Fruit fly (Drosophila melanogaster): ENCODE data around the gene bor.
A peak's percentile ranks its signal among the peaks of the same experiment; 100 is the strongest.

The bor gene

DNA sequence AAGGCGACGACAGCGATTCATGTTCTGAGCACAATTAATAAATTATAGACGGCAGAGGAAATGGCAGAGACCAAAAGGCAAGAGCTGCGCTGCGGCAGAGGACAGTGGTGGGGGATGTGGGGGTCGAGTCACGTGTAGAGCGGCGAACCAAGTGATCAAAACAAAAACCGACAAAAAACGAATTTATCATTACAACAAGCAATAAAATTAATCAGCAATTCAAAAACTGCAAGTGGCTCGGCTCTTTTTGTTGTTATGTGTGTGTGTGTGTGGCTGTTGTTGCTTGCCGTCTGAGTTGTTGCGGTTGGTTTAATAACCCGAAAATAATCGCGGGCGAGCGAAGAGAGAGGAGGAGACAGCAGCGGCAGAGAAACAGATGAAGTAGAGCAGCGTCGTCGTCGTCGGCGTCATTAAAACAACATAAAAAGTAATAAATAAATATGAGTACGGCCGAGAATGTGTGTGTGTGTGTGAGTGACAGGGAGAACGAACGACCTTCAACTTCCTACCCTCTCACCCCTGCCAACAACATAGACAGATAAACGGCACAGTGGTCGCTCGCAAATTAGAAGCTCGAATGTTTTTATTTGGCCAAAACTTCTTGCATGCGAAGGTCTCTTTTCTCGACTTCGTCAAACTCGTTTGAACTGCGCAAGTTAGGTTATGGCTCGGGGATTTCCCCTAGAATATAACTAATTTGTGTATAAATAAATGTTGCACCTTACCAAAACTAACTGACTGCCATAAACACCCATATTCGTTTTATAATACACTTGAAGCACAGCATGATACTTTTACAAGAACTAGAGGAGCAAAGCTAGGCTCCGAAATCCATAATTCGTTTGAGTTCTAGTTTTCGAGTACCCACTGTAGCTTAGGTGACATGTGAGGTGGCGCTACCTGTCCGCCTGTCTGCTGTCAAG, 32.3 kb downstream of the bor start:
- no peak for TF ChIP-seq ttk (optimal IDR thresholded peaks at IDR 0.05)
- TF ChIP-seq psq (optimal IDR thresholded peaks at IDR 0.05) = peak; percentile 81
- no peak for TF ChIP-seq Myc (optimal IDR thresholded peaks at IDR 0.05)

DNA sequence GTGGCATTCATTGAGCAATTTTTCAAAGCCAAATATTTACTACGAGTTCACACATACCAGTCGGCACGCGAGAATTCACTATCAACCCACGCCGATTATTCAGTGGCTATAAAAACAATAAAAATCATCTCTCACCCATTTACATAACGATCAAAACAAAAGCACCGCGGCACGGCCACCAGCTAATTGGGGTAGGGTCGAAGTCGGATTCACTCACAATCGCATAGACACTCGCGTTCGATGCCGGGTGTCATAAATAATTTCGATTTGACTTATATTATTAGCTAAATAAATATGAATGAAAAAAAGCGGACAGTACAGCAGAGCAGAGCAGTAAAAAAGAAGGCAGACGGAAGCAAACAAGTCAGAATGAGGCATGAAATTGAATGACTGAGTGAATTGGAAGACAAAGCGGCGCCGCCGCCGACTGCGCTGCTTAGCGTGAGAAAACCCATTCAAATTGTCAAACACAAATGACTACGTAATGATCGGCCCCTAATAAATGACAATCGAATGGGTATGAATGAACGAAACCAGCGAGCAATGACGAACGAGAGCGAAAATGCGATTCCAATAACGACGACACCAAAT, 33.7 kb downstream of the bor start:
- TF ChIP-seq insv (optimal IDR thresholded peaks at IDR 0.05) (no peak), ttk (optimal IDR thresholded peaks at IDR 0.05) (no peak), psq (optimal IDR thresholded peaks at IDR 0.05) (no peak), Sin3A (optimal IDR thresholded peaks at IDR 0.05) (no peak), Myc (optimal IDR thresholded peaks at IDR 0.05) (no peak), h (optimal IDR thresholded peaks at IDR 0.05) (no peak)

DNA sequence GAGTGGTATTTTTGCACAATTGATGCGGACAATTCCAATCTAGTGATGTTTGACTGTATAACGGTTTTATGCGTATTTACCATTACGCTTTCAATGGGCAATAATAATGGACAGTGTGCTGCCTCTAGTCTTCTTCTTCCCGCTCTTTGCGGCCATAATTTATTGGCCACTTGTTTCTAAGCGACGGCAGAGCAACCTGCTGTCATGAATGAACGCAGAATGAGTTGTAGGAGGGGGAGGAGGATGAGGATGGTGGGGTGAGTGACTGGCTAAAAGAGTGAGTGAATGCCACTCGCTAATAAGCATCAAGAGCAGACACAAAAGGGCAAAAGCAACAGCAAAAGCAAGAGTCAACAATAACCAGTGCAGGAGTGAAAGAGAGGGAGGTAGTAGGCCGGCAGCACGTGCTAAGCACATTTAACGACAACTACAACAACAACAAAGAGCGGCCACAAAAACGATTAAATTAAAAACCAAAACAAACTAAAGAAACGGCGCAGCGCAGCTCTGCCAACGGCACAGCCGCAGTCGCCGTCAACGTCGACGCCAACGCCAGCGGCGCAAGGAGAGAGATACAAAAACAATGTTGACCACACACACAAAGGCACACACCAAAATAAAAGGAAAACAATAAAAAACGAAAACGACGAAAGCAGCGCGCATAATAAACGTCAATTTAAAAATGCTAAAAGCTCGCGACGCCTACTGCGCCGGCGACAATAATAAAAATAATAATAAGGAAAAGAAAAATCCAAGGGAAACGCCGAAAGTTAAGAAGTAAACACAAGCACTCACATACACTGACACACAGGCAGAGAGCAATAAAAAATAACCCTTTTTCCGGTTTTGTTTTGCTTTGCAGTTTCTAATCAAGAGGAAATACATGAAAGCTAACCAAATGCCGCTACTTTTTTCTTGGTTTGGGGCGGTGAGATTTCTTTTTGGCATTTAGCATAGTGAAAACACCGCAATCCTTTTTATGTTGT, 34.9 kb downstream of the bor start:
- TF ChIP-seq h (optimal IDR thresholded peaks at IDR 0.05) (no peak), Sin3A (optimal IDR thresholded peaks at IDR 0.05) (no peak), ttk (optimal IDR thresholded peaks at IDR 0.05) (no peak), insv (optimal IDR thresholded peaks at IDR 0.05) (no peak), psq (optimal IDR thresholded peaks at IDR 0.05) (no peak), Myc (optimal IDR thresholded peaks at IDR 0.05) (no peak)

dm6 chr3R:16227074-16227473, 36.8 kb downstream of the bor start:
- TF ChIP-seq ttk (optimal IDR thresholded peaks at IDR 0.05) (no peak), Myc (optimal IDR thresholded peaks at IDR 0.05) (no peak), Sin3A (optimal IDR thresholded peaks at IDR 0.05) (no peak), psq (optimal IDR thresholded peaks at IDR 0.05) (no peak), insv (optimal IDR thresholded peaks at IDR 0.05) (no peak), h (optimal IDR thresholded peaks at IDR 0.05) (no peak)

DNA sequence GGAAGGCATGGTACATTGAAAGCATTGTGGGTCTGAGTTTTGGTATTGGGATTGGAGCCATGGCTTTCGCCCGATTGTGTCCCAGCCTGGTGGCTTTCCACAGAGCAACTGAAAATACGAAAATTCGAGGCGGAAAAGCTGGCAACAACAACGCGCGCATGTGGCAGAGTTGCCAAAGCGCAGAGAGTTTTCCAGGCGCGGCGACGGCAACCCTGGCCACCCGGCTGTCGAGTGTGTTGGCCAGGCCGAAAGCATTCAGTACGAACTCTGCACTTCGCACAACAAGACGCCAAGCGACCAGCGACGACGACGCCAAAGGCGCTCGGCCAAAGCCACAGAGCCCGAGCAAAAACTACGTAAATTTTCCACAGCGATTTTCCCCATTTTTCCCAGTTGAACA, 38.2 kb downstream of the bor start:
- TF ChIP-seq Sin3A (optimal IDR thresholded peaks at IDR 0.05) (no peak), ttk (optimal IDR thresholded peaks at IDR 0.05) (no peak), psq (optimal IDR thresholded peaks at IDR 0.05) (no peak), insv (optimal IDR thresholded peaks at IDR 0.05) (no peak)

DNA sequence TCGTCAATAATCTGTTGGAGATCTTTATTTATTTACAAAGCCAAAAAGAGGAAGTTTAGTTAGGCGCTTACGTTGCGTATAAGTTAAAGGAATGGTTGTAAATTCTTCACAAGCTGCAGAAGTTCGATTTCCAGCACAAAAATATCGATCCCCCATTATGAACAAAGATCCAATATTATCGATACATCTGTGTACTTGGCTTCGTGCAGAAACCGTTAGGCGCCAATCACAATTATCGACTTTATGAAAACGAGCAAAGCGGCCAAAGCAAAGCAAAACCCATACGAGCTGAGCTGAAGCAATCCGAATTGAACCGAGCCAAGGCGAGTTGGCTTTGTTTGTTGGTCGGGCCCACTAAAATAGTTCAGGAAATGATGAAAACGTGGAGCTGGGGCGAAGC, 38.6 kb downstream of the bor start, which contains the start of gene tara:
Gene tara (plus strand): TSS at position 301 of the 400 bp plus-strand sequence.
- no peak for TF ChIP-seq Sin3A (optimal IDR thresholded peaks at IDR 0.05)

dm6 chr3R:16224415-16225165, 39.3 kb downstream of the bor start:
- TF ChIP-seq ttk (optimal IDR thresholded peaks at IDR 0.05) (no peak), psq (optimal IDR thresholded peaks at IDR 0.05) (no peak), Sin3A (optimal IDR thresholded peaks at IDR 0.05) (no peak), h (optimal IDR thresholded peaks at IDR 0.05) (no peak), Myc (optimal IDR thresholded peaks at IDR 0.05) (no peak)

DNA sequence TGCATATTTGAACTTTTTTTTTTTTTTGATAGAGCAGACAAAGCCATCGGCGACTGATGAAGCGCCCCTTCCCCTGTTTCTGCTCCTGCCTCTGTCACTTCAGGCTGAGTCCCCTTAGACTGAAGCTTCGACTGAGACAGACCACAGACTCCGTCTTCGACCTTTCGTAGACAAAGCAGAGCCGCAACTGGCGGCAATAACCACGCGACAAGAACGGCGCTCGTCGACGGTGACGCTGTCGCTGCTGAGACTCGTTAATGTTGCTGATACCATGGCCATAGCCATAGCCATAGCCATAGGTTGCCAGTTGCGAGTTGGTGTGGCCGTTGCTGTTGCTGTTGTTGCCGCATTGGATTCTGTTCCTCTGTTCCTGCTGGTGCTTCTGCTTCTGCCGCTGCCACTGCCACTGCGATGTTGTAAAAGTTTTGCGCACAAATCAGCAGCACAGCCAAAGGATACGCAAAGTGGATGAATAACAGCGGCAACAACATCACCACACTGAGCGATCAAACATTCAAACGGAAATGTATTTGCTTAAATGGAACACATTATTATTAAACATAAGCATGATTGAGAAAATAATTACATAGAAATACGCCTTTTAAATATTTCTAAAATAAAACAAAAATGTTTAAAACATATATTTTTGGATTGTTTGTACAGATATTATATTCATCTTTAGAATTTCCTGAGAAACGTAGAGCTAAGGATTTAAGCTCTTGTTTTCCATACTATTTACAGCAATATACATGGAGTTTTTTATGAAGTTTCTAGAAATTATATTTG, 40.5 kb downstream of the bor start:
- no peak for TF ChIP-seq psq (optimal IDR thresholded peaks at IDR 0.05)
- no peak for TF ChIP-seq insv (optimal IDR thresholded peaks at IDR 0.05)

DNA sequence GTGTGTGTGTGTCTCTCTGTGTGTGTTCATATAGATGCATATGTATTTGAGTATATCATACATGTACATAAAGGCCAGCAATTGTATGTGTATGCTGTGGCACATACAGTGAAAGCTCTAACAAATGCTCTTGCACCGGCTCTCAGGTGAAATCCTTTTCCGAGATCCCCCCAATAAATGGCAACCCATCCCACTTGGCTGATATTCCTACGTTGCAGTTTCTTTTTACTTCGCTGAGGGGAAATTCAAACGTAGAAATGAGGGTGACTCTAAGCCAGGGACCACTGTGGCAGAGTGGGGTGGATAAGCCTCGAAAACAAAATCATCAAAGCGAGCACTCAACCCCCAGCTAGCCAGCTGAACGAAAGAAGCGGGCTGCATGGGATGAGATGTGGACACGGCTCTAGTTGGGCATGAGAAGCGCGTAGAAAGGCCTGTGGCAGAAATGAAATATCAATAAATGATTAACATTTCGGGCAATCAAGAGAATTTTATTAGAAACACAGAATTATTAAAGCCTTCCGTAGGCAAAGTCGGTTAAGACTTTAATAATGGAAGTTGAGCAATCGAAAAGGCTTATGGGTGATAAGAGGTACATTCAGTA, 41.5 kb downstream of the bor start:
- no peak for TF ChIP-seq ttk (optimal IDR thresholded peaks at IDR 0.05)
- no peak for TF ChIP-seq Sin3A (optimal IDR thresholded peaks at IDR 0.05)
- no peak for TF ChIP-seq insv (optimal IDR thresholded peaks at IDR 0.05)
- no peak for TF ChIP-seq psq (optimal IDR thresholded peaks at IDR 0.05)
- TF ChIP-seq Myc (optimal IDR thresholded peaks at IDR 0.05) = no peak
- TF ChIP-seq h (optimal IDR thresholded peaks at IDR 0.05) = no peak

dm6 chr3R:16221359-16222299, 42.3 kb downstream of the bor start:
- no peak for TF ChIP-seq ttk (optimal IDR thresholded peaks at IDR 0.05)
- no peak for TF ChIP-seq insv (optimal IDR thresholded peaks at IDR 0.05)
- no peak for TF ChIP-seq psq (optimal IDR thresholded peaks at IDR 0.05)
- no peak for TF ChIP-seq h (optimal IDR thresholded peaks at IDR 0.05)
- TF ChIP-seq Myc (optimal IDR thresholded peaks at IDR 0.05) = no peak
- TF ChIP-seq Sin3A (optimal IDR thresholded peaks at IDR 0.05) = no peak
